Worm (Caenorhabditis elegans) whole organism, mixed stage, embryonic: ENCODE results near the gene F10G7.5.

Experiments used
- M03D4.4 ChIP-seq: sonication (generic microtip); optimal IDR thresholded peaks from 2 replicates; lab custom pipeline; 2017; ENCODE audit warnings: mild to moderate bottlenecking, missing genetic modification characterization, missing compliant biosample characterization
- bed-3 ChIP-seq: fragments of 200-800 bp; sonication (Bioruptor generic); optimal IDR thresholded peaks from 3 replicates; lab custom pipeline; 2018; ENCODE audit warnings: mild to moderate bottlenecking, missing genetic modification characterization, moderate library complexity, missing compliant biosample characterization
- blmp-1 ChIP-seq: fragments of 150-350 bp; optimal IDR thresholded peaks from 2 replicates; lab custom pipeline; 2014; ENCODE audit warnings: missing biosample characterization, missing genetic modification characterization
- ceh-39 ChIP-seq: fragments of 150-350 bp; optimal IDR thresholded peaks from 2 replicates; lab custom pipeline; 2014; ENCODE audit warnings: missing biosample characterization, missing genetic modification characterization
- ceh-43 ChIP-seq: fragments of 200-800 bp; sonication (Bioruptor generic); optimal IDR thresholded peaks from 2 replicates; lab custom pipeline; 2018; ENCODE audit warnings: mild to moderate bottlenecking, missing genetic modification characterization, moderate library complexity, missing compliant biosample characterization
- ceh-83 ChIP-seq: fragments of 200-800 bp; sonication (Bioruptor generic); optimal IDR thresholded peaks from 2 replicates; lab custom pipeline; 2018; ENCODE audit warnings: mild to moderate bottlenecking, missing genetic modification characterization, missing compliant biosample characterization
- ces-1 ChIP-seq: fragments of 150-350 bp; optimal IDR thresholded peaks from 2 replicates; lab custom pipeline; 2014; ENCODE audit warnings: missing biosample characterization, missing genetic modification reagents, missing genetic modification characterization
- cnd-1 ChIP-seq: fragments of 200-800 bp; sonication (Bioruptor generic); optimal IDR thresholded peaks from 2 replicates; lab custom pipeline; 2018; ENCODE audit warnings: mild to moderate bottlenecking, missing genetic modification characterization, missing compliant biosample characterization
- drap-1 ChIP-seq: fragments of 200-800 bp; sonication (Bioruptor generic); optimal IDR thresholded peaks from 3 replicates; lab custom pipeline; 2018; ENCODE audit warnings: mild to moderate bottlenecking, missing genetic modification characterization, missing compliant biosample characterization
- elt-1 ChIP-seq: sonication (generic microtip); optimal IDR thresholded peaks from 2 replicates; lab custom pipeline; 2017; ENCODE audit warnings: missing genetic modification characterization, mild to moderate bottlenecking, missing compliant biosample characterization, antibody characterized with exemption, moderate library complexity, borderline replicate concordance; ENCODE audit not compliant: insufficient read depth
- elt-3 ChIP-seq: fragments of 150-350 bp; optimal IDR thresholded peaks from 2 replicates; lab custom pipeline; 2014; ENCODE audit warnings: missing biosample characterization, missing genetic modification characterization
- flh-1 ChIP-seq: fragments of 200-800 bp; sonication (Bioruptor generic); optimal IDR thresholded peaks from 2 replicates; lab custom pipeline; 2018; ENCODE audit warnings: mild to moderate bottlenecking, missing genetic modification characterization, moderate library complexity, missing compliant biosample characterization
- ham-2 ChIP-seq: fragments of 200-800 bp; sonication (Bioruptor generic); optimal IDR thresholded peaks from 2 replicates; lab custom pipeline; 2018; ENCODE audit warnings: mild to moderate bottlenecking, missing genetic modification characterization, missing compliant biosample characterization
- hlh-1 ChIP-seq: fragments of 150-350 bp; optimal IDR thresholded peaks from 2 replicates; lab custom pipeline; 2014; ENCODE audit warnings: missing biosample characterization, missing genetic modification reagents, missing genetic modification characterization
- lin-13 ChIP-seq: fragments of 150-350 bp; optimal IDR thresholded peaks from 2 replicates; lab custom pipeline; 2014; ENCODE audit warnings: missing biosample characterization, missing genetic modification characterization
- lin-32 ChIP-seq: fragments of 200-800 bp; sonication (Bioruptor generic); optimal IDR thresholded peaks from 2 replicates; lab custom pipeline; 2018; ENCODE audit warnings: mild to moderate bottlenecking, missing genetic modification characterization, missing compliant biosample characterization
- lsy-2 ChIP-seq: fragments of 150-350 bp; optimal IDR thresholded peaks from 2 replicates; lab custom pipeline; 2014; ENCODE audit warnings: missing biosample characterization, missing genetic modification characterization
- mab-5 ChIP-seq: fragments of 150-350 bp; optimal IDR thresholded peaks from 2 replicates; lab custom pipeline; 2014; ENCODE audit warnings: missing biosample characterization, missing genetic modification characterization
- mep-1 ChIP-seq: fragments of 150-350 bp; optimal IDR thresholded peaks from 2 replicates; lab custom pipeline; 2017; ENCODE audit warnings: missing biosample characterization, missing genetic modification reagents, missing genetic modification characterization, inconsistent platforms
- mls-2 ChIP-seq: sonication (generic microtip); optimal IDR thresholded peaks from 2 replicates; lab custom pipeline; 2016; ENCODE audit warnings: mild to moderate bottlenecking, missing genetic modification characterization, moderate library complexity, missing compliant biosample characterization
- nhr-12 ChIP-seq: fragments of 150-350 bp; optimal IDR thresholded peaks from 2 replicates; lab custom pipeline; 2014; ENCODE audit warnings: missing biosample characterization, missing genetic modification characterization
- nhr-2 ChIP-seq: fragments of 150-350 bp; optimal IDR thresholded peaks from 2 replicates; lab custom pipeline; 2014; ENCODE audit warnings: missing biosample characterization, missing genetic modification characterization
- nhr-237 ChIP-seq: fragments of 150-350 bp; optimal IDR thresholded peaks from 2 replicates; lab custom pipeline; 2014; ENCODE audit warnings: missing biosample characterization, missing genetic modification characterization
- nhr-28 ChIP-seq: fragments of 150-350 bp; optimal IDR thresholded peaks from 2 replicates; lab custom pipeline; 2014; ENCODE audit warnings: missing biosample characterization, missing genetic modification characterization
- nhr-76 ChIP-seq: sonication (generic microtip); optimal IDR thresholded peaks from 2 replicates; lab custom pipeline; 2017; ENCODE audit warnings: missing biosample characterization, missing genetic modification characterization
- pha-4 ChIP-seq: fragments of 150-350 bp; optimal IDR thresholded peaks from 2 replicates; lab custom pipeline; 2018; ENCODE audit warnings: missing biosample characterization, missing genetic modification reagents, missing genetic modification characterization
- sem-2 ChIP-seq: fragments of 200-800 bp; sonication (Bioruptor generic); optimal IDR thresholded peaks from 2 replicates; lab custom pipeline; 2018; ENCODE audit warnings: mild to moderate bottlenecking, missing genetic modification characterization, missing compliant biosample characterization
- snpc-4 ChIP-seq: fragments of 150-350 bp; optimal IDR thresholded peaks from 2 replicates; lab custom pipeline; 2014; ENCODE audit warnings: missing biosample characterization, missing genetic modification characterization
- sptf-1 ChIP-seq: sonication (generic microtip); optimal IDR thresholded peaks from 2 replicates; lab custom pipeline; 2017; ENCODE audit warnings: mild to moderate bottlenecking, missing genetic modification characterization, moderate library complexity, missing compliant biosample characterization
- unc-120 ChIP-seq: sonication (generic microtip); optimal IDR thresholded peaks from 2 replicates; lab custom pipeline; 2017; ENCODE audit warnings: missing genetic modification characterization, missing compliant biosample characterization; ENCODE audit not compliant: poor library complexity, severe bottlenecking
- unc-62 ChIP-seq: fragments of 150-350 bp; optimal IDR thresholded peaks from 2 replicates; lab custom pipeline; 2014; ENCODE audit warnings: missing biosample characterization, missing genetic modification reagents, missing genetic modification characterization
- zip-8 ChIP-seq: fragments of 150-350 bp; optimal IDR thresholded peaks from 2 replicates; lab custom pipeline; 2014; ENCODE audit warnings: missing biosample characterization, missing genetic modification characterization
- ztf-11 ChIP-seq: fragments of 150-350 bp; optimal IDR thresholded peaks from 2 replicates; lab custom pipeline; 2014; ENCODE audit warnings: missing biosample characterization, missing genetic modification characterization

Gene F10G7.5

DNA sequence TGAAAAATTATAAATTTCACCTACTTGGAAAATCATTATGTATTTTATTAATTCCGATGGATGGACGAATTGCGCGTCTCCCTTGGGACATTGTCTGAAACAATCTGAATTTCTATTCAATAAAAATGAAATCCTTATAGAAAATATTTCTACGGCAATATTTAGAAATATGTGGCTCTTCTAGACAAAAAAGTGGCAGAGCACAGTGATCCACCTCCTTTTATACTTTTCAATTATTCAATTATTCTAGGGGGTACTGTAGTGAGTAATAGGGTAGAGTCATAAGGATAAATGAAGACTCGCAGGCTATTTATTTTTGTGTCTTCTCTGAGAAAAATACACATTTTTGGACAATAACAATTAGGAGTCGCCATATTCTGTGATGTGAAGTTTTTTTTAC lies 30.0 kb upstream of the F10G7.5 start, which contains the start of gene T05A7.12:
Gene T05A7.12, minus strand, starts transcription at position 101 of the 400 bp plus-strand sequence.
- TF ChIP-seq lin-13 (tag; lab: Kevin White, UChicago) (no peak), nhr-28 (no peak), lsy-2 (tag; lab: Kevin White, UChicago) (no peak), nhr-237 (tag; lab: Kevin White, UChicago) (no peak), mls-2 (tag; lab: Kevin White, UChicago) (no peak), ztf-11 (no peak), elt-1 (tag; lab: Kevin White, UChicago) (no peak), sptf-1 (no peak), elt-3 (tag; lab: Kevin White, UChicago) (no peak), lin-32 (GFP tag; lab: Kevin White, UChicago) (no peak), pha-4 (tag; lab: Kevin White, UChicago) (no peak), ham-2 (GFP tag; lab: Kevin White, UChicago) (no peak), drap-1 (GFP tag; lab: Kevin White, UChicago) (no peak), ceh-39 (tag; lab: Kevin White, UChicago) (no peak), bed-3 (no peak), flh-1 (GFP tag; lab: Kevin White, UChicago) (no peak), nhr-76 (no peak), mab-5 (tag; lab: Kevin White, UChicago) (no peak), nhr-12 (tag; lab: Kevin White, UChicago) (no peak)

DNA sequence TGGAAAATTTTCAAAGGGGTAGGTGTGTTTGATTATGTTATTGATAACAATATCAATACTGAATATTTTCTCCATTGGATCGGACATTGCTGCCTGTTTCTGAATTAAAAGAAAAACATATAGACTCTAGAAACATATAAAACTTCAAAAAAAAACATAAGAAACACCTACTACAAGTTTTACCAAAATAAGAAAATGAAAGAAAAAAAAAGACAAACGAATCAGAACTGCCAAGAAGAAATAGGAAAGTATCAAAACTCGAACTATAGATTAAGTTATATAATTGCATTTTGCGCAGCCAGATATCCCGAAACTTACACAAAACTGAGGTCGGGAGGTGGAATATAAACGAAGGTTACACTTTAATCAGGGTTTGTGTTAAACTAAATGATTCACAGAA lies 27.9 kb upstream of the F10G7.5 start, which contains the start of gene T05A7.11:
Gene T05A7.11, minus strand, starts transcription at position 101 of the 400 bp plus-strand sequence.
- no peak for TF ChIP-seq ces-1
- no peak for TF ChIP-seq ztf-11
- TF ChIP-seq snpc-4 (tag; lab: Kevin White, UChicago): no peak
- TF ChIP-seq nhr-2: no peak
- TF ChIP-seq mls-2 (tag; lab: Kevin White, UChicago): no peak
- TF ChIP-seq ceh-39 (tag; lab: Kevin White, UChicago): no peak
- TF ChIP-seq nhr-12 (tag; lab: Kevin White, UChicago): no peak
- TF ChIP-seq lsy-2 (tag; lab: Kevin White, UChicago): no peak
- TF ChIP-seq zip-8: no peak
- no peak for TF ChIP-seq unc-120 (tag; lab: Kevin White, UChicago)

ce11 chrII:4667572-4667971 lies 25.6 kb upstream of the F10G7.5 start, which contains the start of gene fut-5:
TSS of gene fut-5 (minus strand) at chrII:4667672.
- TF ChIP-seq nhr-76: no peak
- TF ChIP-seq unc-62: no peak
- no peak for TF ChIP-seq sptf-1
- TF ChIP-seq bed-3: no peak
- TF ChIP-seq mls-2 (tag; lab: Kevin White, UChicago): no peak
- TF ChIP-seq hlh-1 (tag; lab: Kevin White, UChicago): no peak
- no peak for TF ChIP-seq sem-2 (GFP tag; lab: Kevin White, UChicago)
- no peak for TF ChIP-seq lsy-2 (tag; lab: Kevin White, UChicago)

ce11 chrII:4671692-4672091 lies 21.5 kb upstream of the F10G7.5 start, which contains the start of gene T05A7.6:
TSS of gene T05A7.6 (minus strand) at chrII:4671792.
- TF ChIP-seq ztf-11 (no peak), mep-1 (tag; lab: Kevin White, UChicago) (no peak), zip-8 (no peak), ces-1 (no peak), drap-1 (GFP tag; lab: Kevin White, UChicago) (no peak), M03D4.4 (tag; lab: Kevin White, UChicago) (no peak), ceh-43 (GFP tag; lab: Kevin White, UChicago) (no peak), unc-120 (tag; lab: Kevin White, UChicago) (no peak), blmp-1 (tag; lab: Kevin White, UChicago) (no peak), lsy-2 (tag; lab: Kevin White, UChicago) (no peak), ceh-83 (GFP tag; lab: Kevin White, UChicago) (no peak), ceh-39 (tag; lab: Kevin White, UChicago) (no peak), elt-3 (tag; lab: Kevin White, UChicago) (no peak), sptf-1 (no peak), lin-13 (tag; lab: Kevin White, UChicago) (no peak), bed-3 (no peak), elt-1 (tag; lab: Kevin White, UChicago) (no peak), mls-2 (tag; lab: Kevin White, UChicago) (no peak), cnd-1 (tag; lab: Kevin White, UChicago) (no peak)
